Worm (Caenorhabditis elegans) whole organism, mixed stage, embryonic: Measurements from ENCODE around the gene scl-15.

Source experiments
- ces-1 ChIP-seq: fragments of 150-350 bp; optimal IDR thresholded peaks from 2 replicates; lab custom pipeline; 2014; ENCODE audit warnings: missing biosample characterization, missing genetic modification reagents, missing genetic modification characterization
- drap-1 ChIP-seq: fragments of 200-800 bp; sonication (Bioruptor generic); optimal IDR thresholded peaks from 3 replicates; lab custom pipeline; 2018; ENCODE audit warnings: mild to moderate bottlenecking, missing genetic modification characterization, missing compliant biosample characterization
- nhr-76 ChIP-seq: sonication (generic microtip); optimal IDR thresholded peaks from 2 replicates; lab custom pipeline; 2017; ENCODE audit warnings: missing biosample characterization, missing genetic modification characterization
- ztf-11 ChIP-seq: fragments of 150-350 bp; optimal IDR thresholded peaks from 2 replicates; lab custom pipeline; 2014; ENCODE audit warnings: missing biosample characterization, missing genetic modification characterization

- TF ChIP-seq nhr-76 (tag; lab: Kevin White, UChicago): no peak
- no peak for TF ChIP-seq drap-1 (GFP tag; lab: Kevin White, UChicago)
- no peak for TF ChIP-seq ztf-11
- TF ChIP-seq ces-1 (GFP tag; lab: Kevin White, UChicago): no peak
Measured at ce11 chrII:3247556-3247955, 36.9 kb downstream of the scl-15 start.
